Worm (Caenorhabditis elegans) whole organism, mixed stage, embryonic: ENCODE data around the gene B0280.2.

Experiments
- blmp-1 ChIP-seq: fragments of 150-350 bp; optimal IDR thresholded peaks from 2 replicates; lab custom pipeline; 2014; ENCODE audit warnings: missing biosample characterization, missing genetic modification characterization
- ces-1 ChIP-seq: fragments of 150-350 bp; optimal IDR thresholded peaks from 2 replicates; lab custom pipeline; 2014; ENCODE audit warnings: missing biosample characterization, missing genetic modification reagents, missing genetic modification characterization
- cnd-1 ChIP-seq: fragments of 200-800 bp; sonication (Bioruptor generic); optimal IDR thresholded peaks from 2 replicates; lab custom pipeline; 2018; ENCODE audit warnings: mild to moderate bottlenecking, missing genetic modification characterization, missing compliant biosample characterization
- nhr-76 ChIP-seq: sonication (generic microtip); optimal IDR thresholded peaks from 2 replicates; lab custom pipeline; 2017; ENCODE audit warnings: missing biosample characterization, missing genetic modification characterization
- snpc-4 ChIP-seq: fragments of 150-350 bp; optimal IDR thresholded peaks from 2 replicates; lab custom pipeline; 2014; ENCODE audit warnings: missing biosample characterization, missing genetic modification characterization
- ztf-11 ChIP-seq: fragments of 150-350 bp; optimal IDR thresholded peaks from 2 replicates; lab custom pipeline; 2014; ENCODE audit warnings: missing biosample characterization, missing genetic modification characterization

DNA sequence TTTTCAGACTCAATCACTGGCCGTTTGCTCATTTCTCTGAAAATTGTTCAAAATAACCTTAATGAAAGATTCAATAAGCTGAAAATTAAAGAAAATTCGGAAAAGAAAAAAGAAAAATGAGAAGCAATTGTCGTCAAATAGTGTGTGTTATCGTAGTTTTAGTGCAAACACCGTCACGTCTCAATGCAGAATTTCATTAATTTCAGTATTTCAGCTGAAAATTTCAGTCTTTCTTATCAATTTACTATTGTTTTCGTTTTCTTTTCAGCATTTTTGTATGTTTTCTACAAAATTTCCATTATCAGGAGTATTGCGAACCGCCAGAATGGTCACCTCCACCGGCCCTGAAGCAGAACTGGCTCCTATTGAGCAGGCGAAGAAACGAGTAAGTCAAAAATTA is 1.6 kb upstream of the B0280.2 start, which contains the start of the genes B0280.9 and rpia-1:
- peak; percentile 47 for TF ChIP-seq ces-1 (GFP tag; lab: Kevin White, UChicago)
- TF ChIP-seq blmp-1: no peak
- TF ChIP-seq nhr-76: no peak
- no peak for TF ChIP-seq ztf-11 (tag; lab: Kevin White, UChicago)
- TF ChIP-seq snpc-4: no peak
- no peak for TF ChIP-seq cnd-1 (tag; lab: Kevin White, UChicago)
